Worm (Caenorhabditis elegans) whole organism, young adult: ENCODE data around the gene npr-17.

ENCODE experiments used
- cebp-2 ChIP-seq: fragments of 200-800 bp; sonication (Bioruptor generic); IDR thresholded peaks from 2 replicates; pipeline ENCODE4 v1.3.6; 2022; ENCODE audit warnings: missing genetic modification characterization, missing compliant biosample characterization
- ceh-100 ChIP-seq: fragments of 200-800 bp; sonication (Bioruptor generic); IDR thresholded peaks from 2 replicates; pipeline ENCODE4 v1.3.6; 2022; ENCODE audit warnings: missing genetic modification reagents, missing genetic modification characterization, missing compliant biosample characterization
- sdz-38 ChIP-seq: sonication (generic microtip); optimal IDR thresholded peaks from 2 replicates; lab custom pipeline; 2016; ENCODE audit warnings: missing genotype, missing genetic modification characterization, missing compliant biosample characterization

DNA sequence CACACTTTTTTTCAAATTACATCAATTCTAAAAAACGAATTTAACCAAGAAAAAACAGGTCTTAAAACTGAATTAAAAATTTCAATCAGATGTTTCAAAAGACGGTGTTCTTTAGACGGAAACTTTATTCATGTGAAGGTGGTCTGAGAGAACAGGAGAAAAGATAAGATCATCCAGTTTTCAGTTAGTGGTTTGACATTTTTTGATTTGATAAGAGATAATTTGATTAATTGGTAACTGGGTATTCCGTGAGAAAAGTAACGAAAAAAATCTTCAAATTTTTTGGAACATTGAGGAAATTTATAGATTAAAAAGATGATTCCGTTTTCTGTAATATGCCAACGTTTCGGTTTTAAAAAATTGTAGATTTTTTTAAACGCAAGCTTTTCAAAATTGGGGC lies 40.2 kb upstream of the npr-17 start:
- no peak for TF ChIP-seq ceh-100 (GFP tag; lab: Robert Waterston, UW)
- TF ChIP-seq cebp-2 (GFP tag; lab: Robert Waterston, UW), result no peak
- TF ChIP-seq sdz-38 (tag; lab: Kevin White, UChicago), result no peak
